Comparison of ENCODE assay signal across 1 fruit fly cellular context in the genomic region with DNA sequence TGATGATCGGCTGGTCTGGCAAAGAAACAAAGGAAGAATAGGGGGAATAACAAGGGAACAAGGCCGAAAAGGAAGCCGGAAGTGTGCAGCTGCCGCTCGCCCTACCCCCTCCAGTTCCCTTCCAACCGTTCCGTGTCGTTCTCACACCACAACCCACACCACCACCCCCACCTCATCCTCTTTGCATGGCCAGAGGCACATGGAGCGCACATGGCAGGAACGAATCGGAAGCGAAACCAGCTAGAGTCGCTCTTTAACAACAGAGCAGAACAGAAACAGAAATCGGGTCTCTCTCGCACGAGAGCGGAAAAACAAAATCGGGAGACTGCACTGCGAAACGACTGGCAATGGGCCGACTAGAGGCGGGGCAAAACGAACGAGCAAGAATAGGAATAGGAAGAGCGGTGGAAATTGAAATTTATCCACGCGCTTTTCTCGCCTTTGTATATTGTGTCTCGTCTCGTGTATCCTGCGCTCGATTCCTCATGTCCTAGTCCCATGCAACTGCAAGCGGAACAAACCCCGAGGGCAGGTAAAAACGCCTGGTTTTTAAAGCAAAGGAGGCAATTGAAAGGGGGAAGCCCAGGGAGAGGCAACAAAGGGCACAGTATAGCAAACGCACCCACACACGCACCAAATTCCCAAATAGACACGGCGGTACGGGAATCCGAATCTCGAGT.
TF ChIP-seq lines count a peak whose summit lies in the region.

No protein-coding gene starts in this region.

TF ChIP-seq in whole organism, embryonic, 481 proteins besides CTCF, POLR2A, EP300 and RAD21 (continued from another document):
- no peak for TF ChIP-seq Hmx (GFP tag; optimal IDR thresholded peaks at IDR 0.05; lab: Kevin White, UChicago)
- peak; percentile 30 for TF ChIP-seq dm (GFP tag; optimal IDR thresholded peaks at IDR 0.05; lab: Kevin White, UChicago)
- TF ChIP-seq CG2678 (tag; optimal IDR thresholded peaks at IDR 0.05; lab: Kevin White, UChicago): no peak
- TF ChIP-seq nom (GFP tag; optimal IDR thresholded peaks at IDR 0.05; lab: Kevin White, UChicago): peak; percentile 27
- peak; percentile 32 for TF ChIP-seq CG7987 (GFP tag; optimal IDR thresholded peaks at IDR 0.05; lab: Kevin White, UChicago)
- TF ChIP-seq BtbVII (GFP tag; optimal IDR thresholded peaks at IDR 0.05; lab: Kevin White, UChicago): no peak
- peak; percentile 62 for TF ChIP-seq Kr (GFP tag; optimal IDR thresholded peaks at IDR 0.05; lab: Kevin White, UChicago)
- peak; percentile 20; the same call in 1 of the 2 replicates for TF ChIP-seq aop (GFP tag; IDR thresholded peaks at IDR 0.05; lab: Robert Waterston, UW)
- TF ChIP-seq PHDP (tag; optimal IDR thresholded peaks at IDR 0.05; lab: Kevin White, UChicago): no peak
- no peak for TF ChIP-seq knrl (GFP tag; IDR thresholded peaks at IDR 0.05; lab: Robert Waterston, UW; ENCODE audit: partially characterized antibody)
- peak; percentile 46 for TF ChIP-seq Med (GFP tag; lab: Kevin White, UChicago)
- peak; percentile 45 for TF ChIP-seq pros (GFP tag; optimal IDR thresholded peaks at IDR 0.05; lab: Kevin White, UChicago)
- TF ChIP-seq insv (GFP tag; optimal IDR thresholded peaks at IDR 0.05; lab: Kevin White, UChicago): no peak
- no peak for TF ChIP-seq CG2129 (GFP tag; IDR thresholded peaks at IDR 0.05; lab: Robert Waterston, UW; ENCODE audit: partially characterized antibody)
- peak; percentile 54 for TF ChIP-seq crol (GFP tag; IDR thresholded peaks at IDR 0.05; lab: Robert Waterston, UW)
- TF ChIP-seq sens (GFP tag; lab: Kevin White, UChicago): peak; percentile 0
